Worm (Caenorhabditis elegans) whole organism, L1 larva: Measurements from ENCODE around the gene H11L12.1.

ENCODE experiments used
- C04F5.9 ChIP-seq: sonication (generic microtip); optimal IDR thresholded peaks from 2 replicates; lab custom pipeline; 2016; ENCODE audit warnings: missing genetic modification characterization, missing compliant biosample characterization
- C16A3.4 ChIP-seq: fragments of 150-350 bp; optimal IDR thresholded peaks from 2 replicates; lab custom pipeline; 2014; ENCODE audit warnings: missing biosample characterization, missing genetic modification characterization
- C34B4.2 ChIP-seq: sonication (generic microtip); optimal IDR thresholded peaks from 2 replicates; lab custom pipeline; 2017; ENCODE audit warnings: mild to moderate bottlenecking, missing genetic modification characterization, missing compliant biosample characterization
- Y116A8C.19 ChIP-seq: sonication (generic microtip); optimal IDR thresholded peaks from 2 replicates; lab custom pipeline; 2016; ENCODE audit warnings: missing compliant biosample characterization, missing genetic modification characterization, borderline replicate concordance
- aha-1 ChIP-seq: fragments of 150-350 bp; optimal IDR thresholded peaks from 2 replicates; lab custom pipeline; 2014; ENCODE audit warnings: missing biosample characterization, missing genetic modification characterization
- alr-1 ChIP-seq: fragments of 200-800 bp; sonication (Bioruptor generic); optimal IDR thresholded peaks from 2 replicates; lab custom pipeline; 2018; ENCODE audit warnings: borderline replicate concordance, mild to moderate bottlenecking, missing genetic modification characterization, missing compliant biosample characterization
- aly-2 ChIP-seq: fragments of 150-350 bp; optimal IDR thresholded peaks from 2 replicates; lab custom pipeline; 2014; ENCODE audit warnings: missing biosample characterization, missing genetic modification characterization
- blmp-1 ChIP-seq: fragments of 150-350 bp; optimal IDR thresholded peaks from 2 replicates; lab custom pipeline; 2014; ENCODE audit warnings: missing biosample characterization, missing genetic modification characterization
- ceh-82 ChIP-seq, 3 experiments: fragments of 150-350 bp in 1 of 3; sonication (generic microtip) in 2 of 3; optimal IDR thresholded peaks; 2 replicates each; lab custom pipeline; 2014 to 2017; ENCODE audit warnings: missing biosample characterization in 3 of 3, missing genetic modification characterization in 3 of 3
- ceh-88 ChIP-seq: fragments of 200-800 bp; sonication (Bioruptor generic); IDR thresholded peaks from 2 replicates; pipeline ENCODE4 v1.3.6; 2022; ENCODE audit warnings: missing genetic modification characterization, missing compliant biosample characterization
- ces-1 ChIP-seq: fragments of 150-350 bp; optimal IDR thresholded peaks from 2 replicates; lab custom pipeline; 2014; ENCODE audit warnings: missing biosample characterization, missing genetic modification reagents, missing genetic modification characterization
- efl-1 ChIP-seq, 4 experiments: fragments of 150-350 bp; optimal IDR thresholded peaks in 3 of 4; peaks in 1 of 4; 1 replicate in 1 of 4; 2 replicates in 3 of 4; lab custom pipeline; 2014; ENCODE audit warnings: missing biosample characterization in 2 of 4, missing genetic modification characterization in 2 of 4, missing genetic modification reagents in 2 of 4
- efl-3 ChIP-seq: fragments of 200-800 bp; sonication (Bioruptor generic); optimal IDR thresholded peaks from 2 replicates; lab custom pipeline; 2018; ENCODE audit warnings: mild to moderate bottlenecking, missing genetic modification characterization, missing compliant biosample characterization
- egl-13 ChIP-seq: sonication (generic microtip); optimal IDR thresholded peaks from 2 replicates; lab custom pipeline; 2016; ENCODE audit warnings: missing genotype, missing genetic modification reagents, missing genetic modification characterization, missing compliant biosample characterization
- elt-2 ChIP-seq: sonication (generic microtip); optimal IDR thresholded peaks from 2 replicates; lab custom pipeline; 2016; ENCODE audit warnings: missing genetic modification characterization, mild to moderate bottlenecking, inconsistent platforms, missing compliant biosample characterization, missing genetic modification reagents
- elt-3 ChIP-seq, 6 experiments: fragments of 150-350 bp in 1 of 6; sonication (generic microtip); optimal IDR thresholded peaks; 2 replicates each; lab custom pipeline; 2017 to 2018; ENCODE audit warnings: missing biosample characterization in 6 of 6, missing genetic modification characterization in 6 of 6, inconsistent platforms in 1 of 6
- isw-1 ChIP-seq: fragments of 200-800 bp; sonication (Bioruptor generic); IDR thresholded peaks from 2 replicates; pipeline ENCODE4 v1.3.6; 2022; ENCODE audit warnings: missing genetic modification characterization, missing compliant biosample characterization
- lin-13 ChIP-seq: fragments of 150-350 bp; optimal IDR thresholded peaks from 2 replicates; lab custom pipeline; 2014; ENCODE audit warnings: missing biosample characterization, missing genetic modification reagents, missing genetic modification characterization
- lin-14 ChIP-seq: fragments of 200-800 bp; sonication (Bioruptor generic); optimal IDR thresholded peaks from 2 replicates; lab custom pipeline; 2018; ENCODE audit warnings: mild to moderate bottlenecking, missing genetic modification characterization, moderate library complexity, missing compliant biosample characterization
- lin-39 ChIP-seq: fragments of 150-350 bp; optimal IDR thresholded peaks from 2 replicates; lab custom pipeline; 2014; ENCODE audit warnings: missing biosample characterization, missing genetic modification reagents, missing genetic modification characterization
- lir-3 ChIP-seq: sonication (generic microtip); optimal IDR thresholded peaks from 2 replicates; lab custom pipeline; 2016; ENCODE audit warnings: mild to moderate bottlenecking, missing genetic modification characterization, moderate library complexity, missing compliant biosample characterization; ENCODE audit not compliant: poor library complexity
- lsy-2 ChIP-seq, 2 experiments: fragments of 150-350 bp; optimal IDR thresholded peaks; 2 replicates each; lab custom pipeline; 2014; ENCODE audit warnings: missing biosample characterization in 2 of 2, missing genetic modification characterization in 2 of 2
- nhr-12 ChIP-seq: sonication (generic microtip); optimal IDR thresholded peaks from 2 replicates; lab custom pipeline; 2017; ENCODE audit warnings: missing biosample characterization, missing genetic modification characterization
- nhr-19 ChIP-seq: fragments of 200-800 bp; sonication (Bioruptor generic); conservative IDR thresholded peaks from 2 replicates; pipeline ENCODE4 v1.3.6; 2022; ENCODE audit warnings: missing genetic modification characterization, missing compliant biosample characterization
- nhr-20 ChIP-seq: sonication (generic microtip); optimal IDR thresholded peaks from 2 replicates; lab custom pipeline; 2016; ENCODE audit warnings: mild to moderate bottlenecking, missing genetic modification characterization, missing compliant biosample characterization
- nhr-71 ChIP-seq: sonication (generic microtip); optimal IDR thresholded peaks from 2 replicates; lab custom pipeline; 2016; ENCODE audit warnings: mild to moderate bottlenecking, missing genetic modification characterization, moderate library complexity, missing compliant biosample characterization
- nhr-77 ChIP-seq: fragments of 150-350 bp; optimal IDR thresholded peaks from 2 replicates; lab custom pipeline; 2014; ENCODE audit warnings: missing biosample characterization, missing genetic modification characterization
- pag-3 ChIP-seq: sonication (generic microtip); optimal IDR thresholded peaks from 2 replicates; lab custom pipeline; 2017; ENCODE audit warnings: missing genetic modification characterization, mild to moderate bottlenecking, missing compliant biosample characterization, antibody characterized with exemption, borderline replicate concordance; ENCODE audit not compliant: insufficient read depth
- pax-3 ChIP-seq: fragments of 200-800 bp; sonication (Bioruptor generic); optimal IDR thresholded peaks from 2 replicates; lab custom pipeline; 2018; ENCODE audit warnings: mild to moderate bottlenecking, missing genetic modification characterization, moderate library complexity, missing compliant biosample characterization
- pqm-1 ChIP-seq: sonication (generic microtip); optimal IDR thresholded peaks from 3 replicates; lab custom pipeline; 2017; ENCODE audit warnings: missing biosample characterization, missing genetic modification characterization
- rnt-1 ChIP-seq: sonication (generic microtip); optimal IDR thresholded peaks from 2 replicates; lab custom pipeline; 2016; ENCODE audit warnings: mild to moderate bottlenecking, missing genetic modification characterization, moderate library complexity, missing compliant biosample characterization
- skn-1 ChIP-seq: fragments of 150-350 bp; optimal IDR thresholded peaks from 2 replicates; lab custom pipeline; 2014; ENCODE audit warnings: missing biosample characterization, missing genetic modification characterization
- snu-23 ChIP-seq: sonication (generic microtip); optimal IDR thresholded peaks from 2 replicates; lab custom pipeline; 2016; ENCODE audit warnings: missing genetic modification characterization, missing compliant biosample characterization
- sptf-1 ChIP-seq: fragments of 150-350 bp; optimal IDR thresholded peaks from 2 replicates; lab custom pipeline; 2014; ENCODE audit warnings: missing biosample characterization, missing genetic modification characterization
- sup-37 ChIP-seq: fragments of 200-800 bp; sonication (Bioruptor generic); optimal IDR thresholded peaks from 2 replicates; lab custom pipeline; 2018; ENCODE audit warnings: mild to moderate bottlenecking, missing genetic modification characterization, missing compliant biosample characterization
- swsn-7 ChIP-seq: sonication (generic microtip); optimal IDR thresholded peaks from 2 replicates; lab custom pipeline; 2016; ENCODE audit warnings: missing genetic modification characterization, missing compliant biosample characterization
- unc-130 ChIP-seq: fragments of 150-350 bp; optimal IDR thresholded peaks from 2 replicates; lab custom pipeline; 2017; ENCODE audit warnings: missing biosample characterization, missing genetic modification characterization, inconsistent platforms
- unc-30 ChIP-seq: sonication (generic microtip); optimal IDR thresholded peaks from 2 replicates; lab custom pipeline; 2017; ENCODE audit warnings: missing biosample characterization, missing genetic modification characterization
- unc-62 ChIP-seq: fragments of 150-350 bp; optimal IDR thresholded peaks from 2 replicates; lab custom pipeline; 2014; ENCODE audit warnings: missing biosample characterization, missing genetic modification reagents, missing genetic modification characterization
- unc-86 ChIP-seq: sonication (generic microtip); optimal IDR thresholded peaks from 2 replicates; lab custom pipeline; 2016; ENCODE audit warnings: missing genetic modification characterization, missing compliant biosample characterization
- vab-15 ChIP-seq: sonication (generic microtip); optimal IDR thresholded peaks from 2 replicates; lab custom pipeline; 2017; ENCODE audit warnings: missing genotype, mild to moderate bottlenecking, missing genetic modification characterization, missing compliant biosample characterization
- zag-1 ChIP-seq: fragments of 150-350 bp; optimal IDR thresholded peaks from 2 replicates; lab custom pipeline; 2014; ENCODE audit warnings: missing biosample characterization, missing genetic modification characterization
- zip-4 ChIP-seq: fragments of 200-800 bp; sonication (Bioruptor generic); optimal IDR thresholded peaks from 2 replicates; lab custom pipeline; 2018; ENCODE audit warnings: mild to moderate bottlenecking, missing genetic modification characterization, moderate library complexity, missing compliant biosample characterization
- ztf-4 ChIP-seq: fragments of 150-350 bp; optimal IDR thresholded peaks from 2 replicates; lab custom pipeline; 2014; ENCODE audit warnings: missing biosample characterization, missing genetic modification characterization

The H11L12.1 gene

DNA sequence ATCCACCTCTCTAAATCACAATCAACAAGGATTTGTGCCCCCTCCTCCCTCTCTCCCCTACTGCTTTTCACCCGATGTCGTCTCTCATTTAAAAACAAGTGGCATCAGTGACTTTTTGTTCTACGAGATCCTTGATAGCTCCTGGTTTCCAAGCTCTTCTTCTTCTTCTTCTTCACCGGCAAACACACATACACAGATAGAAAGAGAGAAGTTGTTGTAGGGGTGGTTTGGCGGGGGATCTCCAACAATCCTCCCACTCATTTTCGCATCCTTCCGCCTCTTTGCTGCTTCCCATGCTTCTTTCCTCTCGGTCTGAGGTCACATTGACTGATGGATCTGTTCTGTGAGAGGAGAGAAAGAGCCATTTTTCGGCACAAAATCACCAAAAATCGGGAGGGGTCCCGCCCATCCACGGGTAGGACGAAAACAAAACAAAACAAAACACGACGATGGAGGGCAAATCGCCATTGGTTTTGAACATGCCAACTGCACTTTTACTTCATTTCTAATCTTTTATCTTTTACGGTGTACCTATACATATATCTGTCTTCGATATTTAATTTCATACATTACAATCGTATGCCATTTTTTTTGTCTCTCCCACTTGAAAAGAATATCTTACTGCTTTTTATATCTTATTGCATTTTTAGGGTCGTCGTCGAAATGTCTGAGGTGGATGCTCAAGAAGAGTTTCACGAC, 41.0 kb downstream of the H11L12.1 start, which contains the start of gene T23E7.2 (continued):
- TF ChIP-seq lir-3 (tag; lab: Kevin White, UChicago) (no peak), swsn-7 (tag; lab: Kevin White, UChicago) (no peak), ceh-88 (no peak), pqm-1 (tag; lab: Kevin White, UChicago) (no peak), nhr-71 (peak; percentile 52), blmp-1 (no peak), Y116A8C.19 (tag; lab: Kevin White, UChicago) (no peak), unc-30 (tag; lab: Kevin White, UChicago) (no peak), efl-3 (GFP tag; lab: Kevin White, UChicago) (no peak), lsy-2 (tag; optimal IDR thresholded peaks at IDR 0.05; lab: Kevin White, UChicago) (peak in 1 of 2 experiments; percentile 32)

ce11 chrX:17667288-17667687, 44.2 kb downstream of the H11L12.1 start:
- TF ChIP-seq nhr-20 (tag; lab: Kevin White, UChicago) (peak; percentile 22), lsy-2 (tag; optimal IDR thresholded peaks at IDR 0.05; lab: Kevin White, UChicago) (no peak), unc-62 (GFP tag; lab: Kevin White, UChicago) (no peak), sptf-1 (no peak), snu-23 (GFP tag; lab: Kevin White, UChicago) (peak; percentile 21), C04F5.9 (tag; lab: Kevin White, UChicago) (no peak), unc-130 (tag; lab: Kevin White, UChicago) (peak; percentile 7), isw-1 (no peak), swsn-7 (tag; lab: Kevin White, UChicago) (no peak), lin-14 (GFP tag; lab: Kevin White, UChicago) (peak; percentile 73), zag-1 (tag; lab: Kevin White, UChicago) (no peak), nhr-77 (tag; lab: Kevin White, UChicago) (no peak), sup-37 (GFP tag; lab: Kevin White, UChicago) (no peak), C34B4.2 (tag; lab: Kevin White, UChicago) (no peak), alr-1 (tag; lab: Kevin White, UChicago) (no peak), ztf-4 (tag; lab: Kevin White, UChicago) (no peak), vab-15 (tag; lab: Kevin White, UChicago) (no peak), aha-1 (no peak), aly-2 (no peak), pax-3 (tag; lab: Kevin White, UChicago) (no peak), unc-86 (tag; lab: Kevin White, UChicago) (no peak), nhr-19 (GFP tag; lab: Robert Waterston, UW) (peak; percentile 35), efl-3 (GFP tag; lab: Kevin White, UChicago) (no peak), elt-3 (tag; optimal IDR thresholded peaks at IDR 0.05; lab: Kevin White, UChicago) (no peak), C16A3.4 (no peak), ces-1 (GFP tag; lab: Kevin White, UChicago) (no peak), rnt-1 (tag; lab: Kevin White, UChicago) (peak; percentile 60), nhr-71 (peak; percentile 69), lin-39 (no peak), Y116A8C.19 (tag; lab: Kevin White, UChicago) (no peak), egl-13 (tag; lab: Kevin White, UChicago) (no peak), pag-3 (tag; lab: Kevin White, UChicago) (peak; percentile 87), elt-2 (no peak)

ce11 chrX:17662146-17662545, 49.4 kb downstream of the H11L12.1 start, which contains the start of gene nlp-6:
nlp-6 (plus strand) TSS chrX:17662446.
- TF ChIP-seq nhr-12 (tag; lab: Kevin White, UChicago) (no peak), skn-1 (tag; lab: Kevin White, UChicago) (no peak), pqm-1 (tag; lab: Kevin White, UChicago) (no peak), lin-13 (no peak), efl-1 (optimal IDR thresholded peaks at IDR 0.05; lab: Kevin White, UChicago) (no peak), efl-1 (GFP tag; optimal IDR thresholded peaks at IDR 0.05 in 1 of 2; lab: Kevin White, UChicago) (peak in 1 of 2 experiments; percentile 67), ceh-82 (tag; optimal IDR thresholded peaks at IDR 0.05; lab: Kevin White, UChicago) (no peak), zip-4 (no peak)
